Fruit fly (Drosophila melanogaster) whole organism, embryonic: ENCODE results near the gene EloB.

ENCODE experiments used
- CG10431 ChIP-seq: fragments of 200-800 bp; sonication (Bioruptor generic); optimal IDR thresholded peaks from 3 replicates; lab custom pipeline; 2018; ENCODE audit warnings: missing biosample characterization, mild to moderate bottlenecking, missing genetic modification characterization
- CG11560 ChIP-seq: fragments of 200-800 bp; sonication (Bioruptor generic); IDR thresholded peaks from 3 replicates; pipeline ENCODE4 v1.3.6; 2022; ENCODE audit warnings: missing biosample characterization, missing genetic modification characterization
- CG12659 ChIP-seq: fragments of 200-800 bp; sonication (Bioruptor generic); optimal IDR thresholded peaks from 3 replicates; lab custom pipeline; 2017; ENCODE audit warnings: mild to moderate bottlenecking, missing biosample characterization, missing genetic modification reagents, missing genetic modification characterization
- CG13624 ChIP-seq: fragments of 200-800 bp; sonication (Bioruptor generic); optimal IDR thresholded peaks from 2 replicates; lab custom pipeline; 2016; ENCODE audit warnings: missing biosample characterization, missing genetic modification characterization
- CG15073 ChIP-seq: fragments of 200-800 bp; sonication (Bioruptor generic); optimal IDR thresholded peaks from 2 replicates; lab custom pipeline; 2016; ENCODE audit warnings: missing biosample characterization, missing genetic modification characterization
- CG15479 ChIP-seq: fragments of 200-800 bp; sonication (Bioruptor generic); optimal IDR thresholded peaks from 3 replicates; lab custom pipeline; 2019; ENCODE audit warnings: missing biosample characterization, mild to moderate bottlenecking, missing genetic modification characterization, moderate library complexity
- CG16779 ChIP-seq: fragments of 200-800 bp; sonication (Bioruptor generic); IDR thresholded peaks from 2 replicates; pipeline ENCODE4 v1.3.6; 2022; ENCODE audit warnings: missing biosample characterization, missing genetic modification characterization
- CG17568 ChIP-seq: fragments of 200-800 bp; sonication (Bioruptor generic); optimal IDR thresholded peaks from 2 replicates; lab custom pipeline; 2018; ENCODE audit warnings: missing biosample characterization, mild to moderate bottlenecking, missing genetic modification characterization, moderate library complexity
- CG2120 ChIP-seq: fragments of 200-800 bp; sonication (Bioruptor generic); optimal IDR thresholded peaks from 3 replicates; lab custom pipeline; 2016; ENCODE audit warnings: missing biosample characterization, missing genetic modification characterization
- CG2889 ChIP-seq: fragments of 200-800 bp; sonication (Bioruptor generic); IDR thresholded peaks from 3 replicates; pipeline ENCODE4 v1.3.6; 2022; ENCODE audit warnings: missing biosample characterization, missing genetic modification characterization
- CG3838 ChIP-seq: fragments of 200-800 bp; sonication (Bioruptor generic); optimal IDR thresholded peaks from 3 replicates; lab custom pipeline; 2016; ENCODE audit warnings: missing biosample characterization, missing genetic modification characterization
- CG4707 ChIP-seq: fragments of 200-800 bp; sonication (Bioruptor generic); optimal IDR thresholded peaks from 2 replicates; lab custom pipeline; 2018; ENCODE audit warnings: missing biosample characterization, mild to moderate bottlenecking, missing genetic modification characterization, moderate library complexity
- CG5180 ChIP-seq: fragments of 200-800 bp; sonication (Bioruptor generic); optimal IDR thresholded peaks from 3 replicates; lab custom pipeline; 2017; ENCODE audit warnings: missing biosample characterization, missing genetic modification characterization, mild to moderate bottlenecking, moderate library complexity, missing genetic modification reagents
- CG8089 ChIP-seq: fragments of 200-800 bp; sonication (Bioruptor generic); optimal IDR thresholded peaks from 3 replicates; lab custom pipeline; 2016; ENCODE audit warnings: missing biosample characterization, missing genetic modification characterization
- CG9817 ChIP-seq: fragments of 200-800 bp; sonication (Bioruptor generic); optimal IDR thresholded peaks from 2 replicates; lab custom pipeline; 2018; ENCODE audit warnings: missing biosample characterization, mild to moderate bottlenecking, missing genetic modification characterization, moderate library complexity
- D ChIP-seq, 2 experiments: fragments of 200-800 bp in 1 of 2; fragments of >200 bp in 1 of 2; sonication (Bioruptor generic) in 1 of 2; optimal IDR thresholded peaks; 2 replicates in 1 of 2; 3 replicates in 1 of 2; lab custom pipeline; 2017; ENCODE audit warnings: mild to moderate bottlenecking in 1 of 2, missing biosample characterization in 1 of 2, missing genetic modification characterization in 1 of 2, missing genetic modification reagents in 1 of 2
- D19A ChIP-seq: fragments of 200-800 bp; optimal IDR thresholded peaks from 3 replicates; lab custom pipeline; 2019; ENCODE audit warnings: missing biosample characterization, mild to moderate bottlenecking, missing genetic modification characterization, moderate library complexity
- Dip3 ChIP-seq: fragments of 200-800 bp; sonication (Bioruptor generic); optimal IDR thresholded peaks from 3 replicates; lab custom pipeline; 2016; ENCODE audit warnings: missing biosample characterization, missing genetic modification characterization
- Dref ChIP-seq: fragments of 200-800 bp; sonication (Bioruptor generic); IDR thresholded peaks from 2 replicates; pipeline ENCODE4 v1.3.6; 2022; ENCODE audit warnings: missing biosample characterization, missing genetic modification characterization
- E2f1 ChIP-seq: fragments of 200-800 bp; sonication (Bioruptor generic); IDR thresholded peaks from 2 replicates; pipeline ENCODE4 v1.3.6; 2022; ENCODE audit warnings: missing biosample characterization, missing genetic modification characterization
- H2.0 ChIP-seq: fragments of 200-800 bp; sonication (Bioruptor generic); IDR thresholded peaks from 2 replicates; pipeline ENCODE4 v1.3.6; 2022; ENCODE audit warnings: missing biosample characterization, missing genetic modification characterization
- HLHmδ ChIP-seq: fragments of 200-800 bp; sonication (Bioruptor generic); optimal IDR thresholded peaks from 2 replicates; lab custom pipeline; 2018; ENCODE audit warnings: missing biosample characterization, mild to moderate bottlenecking, missing genetic modification characterization, moderate library complexity
- HmgZ ChIP-seq: fragments of 200-800 bp; sonication (Bioruptor generic); optimal IDR thresholded peaks from 2 replicates; lab custom pipeline; 2018; ENCODE audit warnings: missing biosample characterization, mild to moderate bottlenecking, missing genetic modification characterization
- Mad ChIP-seq: fragments of 200-800 bp; sonication (Bioruptor generic); optimal IDR thresholded peaks from 2 replicates; lab custom pipeline; 2016; ENCODE audit warnings: missing biosample characterization, missing genetic modification characterization
- NC2β ChIP-seq: fragments of 200-800 bp; sonication (Bioruptor generic); optimal IDR thresholded peaks from 2 replicates; lab custom pipeline; 2016; ENCODE audit warnings: missing biosample characterization, missing genetic modification characterization
- Nf-YB ChIP-seq: fragments of 200-800 bp; sonication (Bioruptor generic); optimal IDR thresholded peaks from 3 replicates; lab custom pipeline; 2019; ENCODE audit warnings: missing biosample characterization, mild to moderate bottlenecking, missing genetic modification characterization, moderate library complexity
- Rx ChIP-seq: fragments of 200-800 bp; sonication (Bioruptor generic); IDR thresholded peaks from 2 replicates; pipeline ENCODE4 v1.3.6; 2022; ENCODE audit warnings: missing biosample characterization, missing genetic modification characterization
- Spps ChIP-seq: fragments of 200-800 bp; sonication (Bioruptor generic); optimal IDR thresholded peaks from 2 replicates; lab custom pipeline; 2018; ENCODE audit warnings: missing biosample characterization, mild to moderate bottlenecking, missing genetic modification characterization
- ap ChIP-seq: fragments of 200-800 bp; sonication (Bioruptor generic); IDR thresholded peaks from 2 replicates; pipeline ENCODE4 v1.3.6; 2022; ENCODE audit warnings: missing biosample characterization, missing genetic modification characterization
- ase ChIP-seq: fragments of 200-800 bp; sonication (Bioruptor generic); IDR thresholded peaks from 3 replicates; pipeline ENCODE4 v1.3.6; 2022; ENCODE audit warnings: missing biosample characterization, missing genetic modification characterization
- ato ChIP-seq: fragments of 200-800 bp; sonication (Bioruptor generic); IDR thresholded peaks from 2 replicates; pipeline ENCODE4 v1.3.6; 2022; ENCODE audit warnings: missing biosample characterization, missing genetic modification characterization; ENCODE audit not compliant: partially characterized antibody
- bbx ChIP-seq: fragments of 200-800 bp; sonication (Bioruptor generic); IDR thresholded peaks from 2 replicates; pipeline ENCODE4 v1.3.6; 2022; ENCODE audit warnings: missing biosample characterization, missing genetic modification characterization; ENCODE audit not compliant: partially characterized antibody
- croc ChIP-seq: fragments of 200-800 bp; sonication (Bioruptor generic); conservative IDR thresholded peaks from 3 replicates; pipeline ENCODE4 v1.3.6; 2022; ENCODE audit warnings: missing biosample characterization, missing genetic modification characterization
- crol ChIP-seq: fragments of 200-800 bp; sonication (Bioruptor generic); IDR thresholded peaks from 2 replicates; pipeline ENCODE4 v1.3.6; 2022; ENCODE audit warnings: missing biosample characterization, missing genetic modification characterization
- dpn ChIP-seq, 2 experiments: fragments of 200-800 bp; sonication (Bioruptor generic); optimal IDR thresholded peaks; 3 replicates each; lab custom pipeline; 2016; ENCODE audit warnings: missing biosample characterization in 2 of 2, missing genetic modification characterization in 2 of 2
- eyg ChIP-seq: fragments of 200-800 bp; sonication (Bioruptor generic); optimal IDR thresholded peaks from 3 replicates; lab custom pipeline; 2016; ENCODE audit warnings: missing biosample characterization, missing genetic modification characterization
- fd96Cb ChIP-seq: fragments of 200-800 bp; sonication (Bioruptor generic); optimal IDR thresholded peaks from 2 replicates; lab custom pipeline; 2018; ENCODE audit warnings: missing biosample characterization, mild to moderate bottlenecking, missing genetic modification characterization, moderate library complexity
- ftz-f1 ChIP-seq: fragments of 200-800 bp; sonication (Bioruptor generic); optimal IDR thresholded peaks from 2 replicates; lab custom pipeline; 2016; ENCODE audit warnings: missing biosample characterization, missing genetic modification characterization
- kay ChIP-seq: fragments of 200-800 bp; sonication (Bioruptor generic); optimal IDR thresholded peaks from 2 replicates; lab custom pipeline; 2016; ENCODE audit warnings: missing biosample characterization, missing genetic modification characterization
- mld ChIP-seq: fragments of 200-800 bp; sonication (Bioruptor generic); IDR thresholded peaks from 3 replicates; pipeline ENCODE4 v1.3.6; 2022; ENCODE audit warnings: missing biosample characterization, missing genetic modification characterization; ENCODE audit not compliant: partially characterized antibody
- pb ChIP-seq: fragments of 200-800 bp; sonication (Bioruptor generic); optimal IDR thresholded peaks from 3 replicates; lab custom pipeline; 2016; ENCODE audit warnings: missing biosample characterization, missing genetic modification characterization
- pzg ChIP-seq: fragments of 200-800 bp; sonication (Bioruptor generic); optimal IDR thresholded peaks from 3 replicates; lab custom pipeline; 2018; ENCODE audit warnings: missing biosample characterization, mild to moderate bottlenecking, missing genetic modification characterization, moderate library complexity
- repo ChIP-seq: fragments of 200-800 bp; sonication (Bioruptor generic); optimal IDR thresholded peaks from 2 replicates; lab custom pipeline; 2016; ENCODE audit warnings: missing biosample characterization, missing genetic modification characterization
- sens-2 ChIP-seq: fragments of 200-800 bp; sonication (Bioruptor generic); IDR thresholded peaks from 2 replicates; pipeline ENCODE4 v1.3.6; 2022; ENCODE audit warnings: missing biosample characterization, missing genetic modification characterization
- sob ChIP-seq: fragments of 200-800 bp; sonication (Bioruptor generic); IDR thresholded peaks from 2 replicates; pipeline ENCODE4 v1.3.6; 2022; ENCODE audit warnings: missing biosample characterization, missing genetic modification characterization
- unc-4 ChIP-seq: fragments of 200-800 bp; sonication (Bioruptor generic); IDR thresholded peaks from 2 replicates; pipeline ENCODE4 v1.3.6; 2022; ENCODE audit warnings: missing biosample characterization, missing genetic modification characterization; ENCODE audit not compliant: partially characterized antibody

Gene EloB

DNA sequence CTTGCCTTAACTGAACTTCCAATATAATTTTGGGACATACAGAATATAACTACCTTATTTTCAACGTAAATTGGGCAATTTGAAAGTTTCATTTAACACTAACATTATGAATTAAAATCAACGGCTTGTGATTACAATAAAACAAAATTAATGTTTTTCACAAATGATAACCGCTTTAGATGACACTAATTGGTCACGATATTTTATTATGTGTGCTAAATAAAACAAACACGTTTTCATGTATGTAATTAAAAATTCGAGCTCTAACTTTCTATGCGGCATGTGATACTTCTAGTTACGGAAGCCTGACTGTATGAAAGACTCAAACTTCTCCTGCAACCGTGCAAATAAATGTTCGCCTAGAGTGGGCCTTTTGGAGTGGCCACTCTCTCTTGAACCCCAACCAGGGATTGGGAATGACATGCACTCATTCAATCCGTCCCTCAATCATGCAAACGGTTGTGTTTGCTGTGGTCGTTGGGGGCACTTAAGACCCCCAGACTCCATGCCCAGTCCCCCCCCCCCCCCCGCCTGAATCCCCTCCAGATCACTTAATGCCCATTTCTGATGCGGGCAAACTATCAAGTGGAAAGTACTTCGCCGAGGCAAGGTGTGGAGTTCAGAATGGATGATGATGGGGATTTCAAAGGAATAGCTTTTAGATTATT, 15.6 kb upstream of the EloB start (continued):
- TF ChIP-seq Nf-YB (GFP tag; lab: Kevin White, UChicago) (no peak), CG13624 (GFP tag; lab: Kevin White, UChicago) (no peak), crol (GFP tag; lab: Robert Waterston, UW) (peak; percentile 81), pzg (GFP tag; lab: Kevin White, UChicago) (no peak), mld (no peak), CG9817 (tag; lab: Kevin White, UChicago) (no peak), Rx (GFP tag; lab: Robert Waterston, UW) (no peak), HLHmδ (GFP tag; lab: Kevin White, UChicago) (no peak), H2.0 (GFP tag; lab: Robert Waterston, UW) (no peak)

DNA sequence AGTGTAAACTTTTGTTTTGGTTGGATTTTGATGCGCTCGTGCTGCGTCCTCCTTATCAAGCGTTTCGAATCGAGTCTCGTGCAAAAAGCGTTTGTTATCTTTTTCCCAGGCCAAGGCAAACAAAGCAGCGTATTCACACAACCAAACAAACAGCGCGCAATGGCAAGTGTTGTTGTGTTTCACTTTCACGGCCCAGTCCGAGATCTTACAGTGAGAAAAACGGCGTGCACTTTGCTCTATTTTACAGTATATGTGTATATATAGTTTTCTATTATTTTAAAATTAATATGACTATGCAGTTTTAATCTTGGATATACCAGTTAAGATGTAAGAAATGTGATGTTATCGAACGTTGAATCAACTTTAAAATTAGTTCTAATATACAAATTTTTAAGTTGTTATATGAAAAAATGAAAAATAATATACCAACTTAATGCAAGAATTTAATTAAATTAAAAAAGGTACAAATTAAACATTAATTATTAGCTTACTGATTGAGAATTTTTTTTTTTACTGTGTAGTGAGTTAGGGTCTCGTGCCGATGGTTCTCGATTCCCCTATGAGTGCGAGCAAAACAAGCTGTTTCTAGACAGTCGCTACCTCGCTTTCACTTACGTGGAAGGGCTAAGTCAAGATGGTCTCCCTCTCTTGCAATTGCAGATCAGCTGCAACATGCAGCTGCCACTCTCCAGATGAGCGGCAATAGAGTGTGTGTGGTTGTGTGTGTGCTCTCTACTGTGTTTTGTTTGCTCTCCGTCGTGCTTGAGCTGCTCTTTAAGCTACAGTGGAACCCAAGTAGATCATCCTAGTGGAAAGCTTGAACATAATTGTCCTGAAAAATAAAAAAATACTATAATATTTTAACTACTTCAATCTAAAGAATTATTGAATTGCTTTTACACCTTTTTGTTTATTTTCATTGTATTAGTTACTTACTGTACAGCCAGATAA, 14.8 kb upstream of the EloB start:
- TF ChIP-seq CG10431 (GFP tag; lab: Kevin White, UChicago) = peak; percentile 74
- peak; percentile 81 for TF ChIP-seq CG12659
- peak; percentile 53; the same call in 1 of the 3 replicates for TF ChIP-seq CG2889 (GFP tag; lab: Robert Waterston, UW)
- TF ChIP-seq CG16779 (GFP tag; lab: Robert Waterston, UW) = no peak
- TF ChIP-seq dpn (GFP tag; optimal IDR thresholded peaks at IDR 0.05; lab: Kevin White, UChicago) = peak in 1 of 2 experiments; percentile 77
- peak; percentile 33; the same call in 1 of the 2 replicates for TF ChIP-seq sob
- no peak for TF ChIP-seq ato (GFP tag; lab: Robert Waterston, UW)
- TF ChIP-seq Mad (GFP tag; lab: Kevin White, UChicago) = no peak
- peak; percentile 83 for TF ChIP-seq E2f1 (GFP tag; lab: Robert Waterston, UW)
- no peak for TF ChIP-seq NC2β
- TF ChIP-seq fd96Cb (tag; lab: Kevin White, UChicago) = peak; percentile 96
- peak; percentile 55 for TF ChIP-seq CG2120 (GFP tag; lab: Kevin White, UChicago)
- no peak for TF ChIP-seq Dip3 (GFP tag; lab: Kevin White, UChicago)
- peak; percentile 95 for TF ChIP-seq Spps (tag; lab: Kevin White, UChicago)
- TF ChIP-seq ap (GFP tag; lab: Robert Waterston, UW) = peak; percentile 64
- TF ChIP-seq croc (GFP tag; lab: Robert Waterston, UW) = peak; percentile 92
- no peak for TF ChIP-seq ftz-f1 (GFP tag; lab: Kevin White, UChicago)
- peak; percentile 87 for TF ChIP-seq CG15479 (GFP tag; lab: Kevin White, UChicago)
- 0 out of 2 replicates have a peak, but pooled peaks have one; percentile 5 for TF ChIP-seq sens-2 (GFP tag; lab: Robert Waterston, UW)
- TF ChIP-seq CG17568 (GFP tag; lab: Kevin White, UChicago) = peak; percentile 50
- TF ChIP-seq ase = peak; percentile 58; the same call in 2 of the 3 replicates
- no peak for TF ChIP-seq CG3838 (GFP tag; lab: Kevin White, UChicago)
- TF ChIP-seq kay (GFP tag; lab: Kevin White, UChicago) = peak; percentile 43
- no peak for TF ChIP-seq unc-4 (GFP tag; lab: Robert Waterston, UW)
- no peak for TF ChIP-seq repo (GFP tag; lab: Kevin White, UChicago)
- TF ChIP-seq CG15073 (GFP tag; lab: Kevin White, UChicago) = no peak
- no peak for TF ChIP-seq eyg (GFP tag; lab: Kevin White, UChicago)
- TF ChIP-seq CG4707 (GFP tag; lab: Kevin White, UChicago) = peak; percentile 33
- no peak for TF ChIP-seq Dref
- no peak for TF ChIP-seq D (optimal IDR thresholded peaks at IDR 0.05; lab: Kevin White, UChicago)
- TF ChIP-seq D (GFP tag; optimal IDR thresholded peaks at IDR 0.05; lab: Kevin White, UChicago) = peak; percentile 95
- peak; percentile 50 for TF ChIP-seq HmgZ (tag; lab: Kevin White, UChicago)
- TF ChIP-seq pb (GFP tag; lab: Kevin White, UChicago) = no peak
- TF ChIP-seq D19A = peak; percentile 93
- TF ChIP-seq CG5180 (GFP tag; lab: Kevin White, UChicago) = peak; percentile 77
- no peak for TF ChIP-seq CG11560 (tag; lab: Robert Waterston, UW)
- TF ChIP-seq bbx (GFP tag; lab: Robert Waterston, UW) = no peak
- TF ChIP-seq CG8089 (GFP tag; lab: Kevin White, UChicago) = no peak
